Fruit fly (Drosophila melanogaster) whole organism, adult: ENCODE data around the gene CG17752.

Experiments
- CG14711 ChIP-seq: fragments of 200-800 bp; sonication (Bioruptor generic); optimal IDR thresholded peaks from 2 replicates; lab custom pipeline; 2018; ENCODE audit warnings: missing biosample characterization, mild to moderate bottlenecking, missing genetic modification characterization, moderate library complexity
- CG1620 ChIP-seq: fragments of 200-800 bp; sonication (Bioruptor generic); optimal IDR thresholded peaks from 2 replicates; lab custom pipeline; 2016; ENCODE audit warnings: missing biosample characterization, missing genetic modification characterization
- kay ChIP-seq: fragments of 200-800 bp; sonication (Bioruptor generic); peaks from one replicate; lab custom pipeline; 2016; ENCODE audit warnings: missing biosample characterization, missing genetic modification characterization, borderline replicate concordance
- toe ChIP-seq: fragments of 200-800 bp; sonication (Bioruptor generic); optimal IDR thresholded peaks from 2 replicates; lab custom pipeline; 2016; ENCODE audit warnings: missing biosample characterization, missing genetic modification characterization

- TF ChIP-seq toe (GFP tag; lab: Kevin White, UChicago) (no peak), kay (GFP tag; lab: Kevin White, UChicago) (no peak), CG14711 (no peak), CG1620 (GFP tag; lab: Kevin White, UChicago) (no peak)
Measured at dm6 chr3R:19569654-19570053, 40.4 kb upstream of the CG17752 start.
